Fruit fly (Drosophila melanogaster) whole organism, prepupa: ENCODE data around the gene esg.

Experiments
- CG10631 ChIP-seq: fragments of 200-800 bp; sonication (Bioruptor generic); optimal IDR thresholded peaks from 2 replicates; lab custom pipeline; 2016; ENCODE audit warnings: missing biosample characterization, missing genetic modification characterization
- CG11902 ChIP-seq: fragments of 200-800 bp; sonication (Bioruptor generic); optimal IDR thresholded peaks from 3 replicates; lab custom pipeline; 2016; ENCODE audit warnings: missing biosample characterization, missing genetic modification characterization
- CG15336 ChIP-seq: fragments of 200-800 bp; sonication (Bioruptor generic); IDR thresholded peaks from 2 replicates; pipeline ENCODE4 v1.3.6; 2022; ENCODE audit warnings: missing biosample characterization, missing genetic modification characterization
- CG1621 ChIP-seq: fragments of 200-800 bp; sonication (Bioruptor generic); optimal IDR thresholded peaks from 3 replicates; lab custom pipeline; 2018; ENCODE audit warnings: missing biosample characterization, mild to moderate bottlenecking, missing genetic modification characterization
- CG16779 ChIP-seq: fragments of 200-800 bp; sonication (Bioruptor generic); optimal IDR thresholded peaks from 3 replicates; lab custom pipeline; 2017; ENCODE audit warnings: missing biosample characterization, mild to moderate bottlenecking, missing genetic modification characterization
- CG3032 ChIP-seq: fragments of 200-800 bp; optimal IDR thresholded peaks from 2 replicates; lab custom pipeline; 2019; ENCODE audit warnings: missing biosample characterization, mild to moderate bottlenecking, missing genetic modification characterization, moderate library complexity
- CG31627 ChIP-seq: fragments of 200-800 bp; sonication (Bioruptor generic); optimal IDR thresholded peaks from 3 replicates; lab custom pipeline; 2016; ENCODE audit warnings: missing biosample characterization, missing genetic modification characterization
- CG32006 ChIP-seq: fragments of 200-800 bp; sonication (Bioruptor generic); optimal IDR thresholded peaks from 3 replicates; lab custom pipeline; 2017; ENCODE audit warnings: missing biosample characterization, mild to moderate bottlenecking, missing genetic modification characterization
- CG34406 ChIP-seq: fragments of 200-800 bp; sonication (Bioruptor generic); optimal IDR thresholded peaks from 3 replicates; lab custom pipeline; 2016; ENCODE audit warnings: missing biosample characterization, missing genetic modification characterization
- CG4318 ChIP-seq: fragments of 200-800 bp; sonication (Bioruptor generic); optimal IDR thresholded peaks from 3 replicates; lab custom pipeline; 2017; ENCODE audit warnings: missing biosample characterization, mild to moderate bottlenecking, missing genetic modification characterization
- CG6163 ChIP-seq: fragments of 200-800 bp; sonication (Bioruptor generic); IDR thresholded peaks from 3 replicates; pipeline ENCODE4 v1.3.6; 2022; ENCODE audit warnings: missing biosample characterization, missing genetic modification characterization
- CG6276 ChIP-seq: fragments of 200-800 bp; sonication (Bioruptor generic); optimal IDR thresholded peaks from 2 replicates; lab custom pipeline; 2017; ENCODE audit warnings: missing biosample characterization, mild to moderate bottlenecking, missing genetic modification characterization
- CG6808 ChIP-seq: fragments of 200-800 bp; sonication (Bioruptor generic); optimal IDR thresholded peaks from 3 replicates; lab custom pipeline; 2017; ENCODE audit warnings: missing biosample characterization, missing genetic modification characterization, mild to moderate bottlenecking, moderate library complexity, missing genetic modification reagents
- CG6854 ChIP-seq: fragments of 200-800 bp; sonication (Bioruptor generic); optimal IDR thresholded peaks from 2 replicates; lab custom pipeline; 2017; ENCODE audit warnings: missing biosample characterization, mild to moderate bottlenecking, missing genetic modification characterization
- CG7368 ChIP-seq: fragments of 200-800 bp; sonication (Bioruptor generic); optimal IDR thresholded peaks from 3 replicates; lab custom pipeline; 2016; ENCODE audit warnings: missing biosample characterization, missing genetic modification characterization
- CG8319 ChIP-seq: fragments of 200-800 bp; sonication (Bioruptor generic); optimal IDR thresholded peaks from 3 replicates; lab custom pipeline; 2016; ENCODE audit warnings: missing biosample characterization, missing genetic modification characterization
- Eip75B ChIP-seq: fragments of 200-800 bp; sonication (Bioruptor generic); optimal IDR thresholded peaks from 3 replicates; lab custom pipeline; 2016; ENCODE audit warnings: missing biosample characterization, missing genetic modification characterization
- Eip78C ChIP-seq: fragments of 200-800 bp; sonication (Bioruptor generic); peaks from one replicate; lab custom pipeline; 2016; ENCODE audit warnings: missing biosample characterization, missing genetic modification characterization
- Eip93F ChIP-seq: fragments of 200-800 bp; sonication (Bioruptor generic); optimal IDR thresholded peaks from 2 replicates; lab custom pipeline; 2016; ENCODE audit warnings: missing biosample characterization, mild to moderate bottlenecking, missing genetic modification characterization
- Ets96B ChIP-seq: fragments of 200-800 bp; optimal IDR thresholded peaks from 2 replicates; lab custom pipeline; 2019; ENCODE audit warnings: missing biosample characterization, mild to moderate bottlenecking, missing genetic modification characterization, moderate library complexity
- Gug ChIP-seq: fragments of 200-800 bp; sonication (Bioruptor generic); IDR thresholded peaks from 2 replicates; pipeline ENCODE4 v1.3.6; 2022; ENCODE audit warnings: missing biosample characterization, missing genetic modification characterization
- Hr38 ChIP-seq: sonication (Bioruptor generic); optimal IDR thresholded peaks from 2 replicates; lab custom pipeline; 2016; ENCODE audit warnings: missing biosample characterization, missing genetic modification characterization
- Hr4 ChIP-seq: fragments of 200-800 bp; sonication (Bioruptor generic); optimal IDR thresholded peaks from 3 replicates; lab custom pipeline; 2016; ENCODE audit warnings: missing biosample characterization, missing genetic modification characterization
- Smox ChIP-seq: fragments of 200-800 bp; sonication (Bioruptor generic); optimal IDR thresholded peaks from 3 replicates; lab custom pipeline; 2016; ENCODE audit warnings: missing biosample characterization, missing genetic modification characterization
- Sox15 ChIP-seq: fragments of 200-800 bp; sonication (Bioruptor generic); optimal IDR thresholded peaks from 3 replicates; lab custom pipeline; 2016; ENCODE audit warnings: missing biosample characterization, missing genetic modification characterization
- achi ChIP-seq: fragments of 200-800 bp; sonication (Bioruptor generic); optimal IDR thresholded peaks from 3 replicates; lab custom pipeline; 2016; ENCODE audit warnings: missing biosample characterization, missing genetic modification characterization
- acj6 ChIP-seq: fragments of 200-800 bp; sonication (Bioruptor generic); optimal IDR thresholded peaks from 3 replicates; lab custom pipeline; 2016; ENCODE audit warnings: missing biosample characterization, missing genetic modification characterization
- cyc ChIP-seq: fragments of 200-800 bp; sonication (Bioruptor generic); optimal IDR thresholded peaks from 3 replicates; lab custom pipeline; 2016; ENCODE audit warnings: missing biosample characterization, missing genetic modification characterization
- dac ChIP-seq: fragments of 200-800 bp; sonication (Bioruptor generic); optimal IDR thresholded peaks from 2 replicates; lab custom pipeline; 2017; ENCODE audit warnings: missing biosample characterization, mild to moderate bottlenecking, missing genetic modification characterization
- dsx ChIP-seq: fragments of 200-800 bp; optimal IDR thresholded peaks from 3 replicates; lab custom pipeline; 2019; ENCODE audit warnings: missing biosample characterization, mild to moderate bottlenecking, missing genetic modification characterization, moderate library complexity; ENCODE audit not compliant: poor library complexity, severe bottlenecking
- eg ChIP-seq: fragments of 200-800 bp; sonication (Bioruptor generic); IDR thresholded peaks from 3 replicates; pipeline ENCODE4 v1.3.6; 2022; ENCODE audit warnings: missing biosample characterization, missing genetic modification characterization
- esn ChIP-seq: fragments of 200-800 bp; sonication (Bioruptor generic); optimal IDR thresholded peaks from 2 replicates; lab custom pipeline; 2016; ENCODE audit warnings: missing biosample characterization, mild to moderate bottlenecking, missing genetic modification characterization, moderate library complexity
- fd85E ChIP-seq: fragments of 200-800 bp; sonication (Bioruptor generic); optimal IDR thresholded peaks from 3 replicates; lab custom pipeline; 2016; ENCODE audit warnings: missing biosample characterization, missing genetic modification characterization
- fkh ChIP-seq: fragments of 200-800 bp; sonication (Bioruptor generic); optimal IDR thresholded peaks from 3 replicates; lab custom pipeline; 2017; ENCODE audit warnings: missing biosample characterization, mild to moderate bottlenecking, missing genetic modification characterization, moderate library complexity
- lz ChIP-seq: fragments of 200-800 bp; sonication (Bioruptor generic); optimal IDR thresholded peaks from 3 replicates; lab custom pipeline; 2016; ENCODE audit warnings: missing biosample characterization, missing genetic modification characterization
- net ChIP-seq: fragments of 200-800 bp; sonication (Bioruptor generic); optimal IDR thresholded peaks from 3 replicates; lab custom pipeline; 2016; ENCODE audit warnings: missing biosample characterization, missing genetic modification characterization
- salr ChIP-seq, 2 experiments: fragments of 200-800 bp; sonication (Bioruptor generic); optimal IDR thresholded peaks; 3 replicates each; lab custom pipeline; 2016 to 2018; ENCODE audit warnings: missing biosample characterization in 2 of 2, missing genetic modification characterization in 2 of 2, mild to moderate bottlenecking in 1 of 2
- spab ChIP-seq: fragments of 200-800 bp; sonication (Bioruptor generic); optimal IDR thresholded peaks from 2 replicates; lab custom pipeline; 2017; ENCODE audit warnings: missing biosample characterization, mild to moderate bottlenecking, missing genetic modification characterization, missing genetic modification reagents
- ss ChIP-seq, 2 experiments: fragments of 200-800 bp; sonication (Bioruptor generic); optimal IDR thresholded peaks; 2 replicates in 1 of 2; 3 replicates in 1 of 2; lab custom pipeline; 2017 to 2018; ENCODE audit warnings: mild to moderate bottlenecking in 2 of 2, missing biosample characterization in 2 of 2, missing genetic modification characterization in 2 of 2, moderate library complexity in 1 of 2
- svp ChIP-seq: fragments of 200-800 bp; sonication (Bioruptor generic); peaks from one replicate; lab custom pipeline; 2016; ENCODE audit warnings: missing biosample characterization, missing genetic modification characterization
- topi ChIP-seq: fragments of 200-800 bp; sonication (Bioruptor generic); optimal IDR thresholded peaks from 3 replicates; lab custom pipeline; 2016; ENCODE audit warnings: missing biosample characterization, missing genetic modification characterization
- vri ChIP-seq: fragments of 200-800 bp; sonication (Bioruptor generic); optimal IDR thresholded peaks from 3 replicates; lab custom pipeline; 2016; ENCODE audit warnings: missing biosample characterization, mild to moderate bottlenecking, missing genetic modification characterization

esg gene

DNA sequence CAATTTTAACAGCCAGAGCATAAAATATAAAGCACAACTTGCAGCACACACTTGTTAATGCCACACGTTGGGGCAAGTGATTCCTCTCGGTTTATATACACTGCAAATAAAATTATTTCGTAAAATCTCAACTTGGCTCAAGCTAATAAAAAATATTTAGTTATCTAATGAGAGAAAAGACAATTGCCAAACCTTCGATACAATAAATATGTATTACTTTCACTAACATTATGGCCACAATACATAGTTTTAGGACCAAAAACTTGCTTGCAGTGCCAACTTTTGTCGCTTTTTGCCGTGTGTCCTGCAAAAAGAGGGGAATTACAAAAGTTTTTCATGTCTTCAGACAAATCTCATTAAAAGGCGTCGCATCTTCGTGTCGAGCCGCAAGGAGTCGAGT is 4.3 kb upstream of the esg start (continued):
- TF ChIP-seq fkh (GFP tag; lab: Kevin White, UChicago): no peak
- peak; percentile 62 for TF ChIP-seq CG31627 (GFP tag; lab: Kevin White, UChicago)
- TF ChIP-seq CG34406 (GFP tag; lab: Kevin White, UChicago): no peak
- TF ChIP-seq achi (GFP tag; lab: Kevin White, UChicago): peak; percentile 22
- no peak for TF ChIP-seq ss (GFP tag; optimal IDR thresholded peaks at IDR 0.05; lab: Kevin White, UChicago)
- no peak for TF ChIP-seq Gug (GFP tag; lab: Robert Waterston, UW)
- TF ChIP-seq CG7368 (GFP tag; lab: Kevin White, UChicago): no peak
- TF ChIP-seq Eip75B: no peak
- TF ChIP-seq topi (GFP tag; lab: Kevin White, UChicago): peak; percentile 58
- TF ChIP-seq Ets96B (tag; lab: Kevin White, UChicago): peak; percentile 21
- peak; percentile 28 for TF ChIP-seq acj6 (GFP tag; lab: Kevin White, UChicago)
- TF ChIP-seq CG6276 (GFP tag; lab: Kevin White, UChicago): no peak
- peak; percentile 67 for TF ChIP-seq esn (GFP tag; lab: Kevin White, UChicago)
- TF ChIP-seq Eip93F: no peak
- TF ChIP-seq CG16779 (tag; lab: Kevin White, UChicago): no peak
- TF ChIP-seq lz: peak; percentile 50
- peak; percentile 43; the same call in 2 of the 3 replicates for TF ChIP-seq CG6163 (GFP tag; lab: Robert Waterston, UW)
- TF ChIP-seq Hr38 (GFP tag; lab: Kevin White, UChicago): no peak
- no peak for TF ChIP-seq salr (GFP tag; optimal IDR thresholded peaks at IDR 0.05; lab: Kevin White, UChicago)
- peak; percentile 30 for TF ChIP-seq CG3032
- TF ChIP-seq cyc (GFP tag; lab: Kevin White, UChicago): peak; percentile 39
- no peak for TF ChIP-seq fd85E
- TF ChIP-seq, all 60 proteins: peak for 27

DNA sequence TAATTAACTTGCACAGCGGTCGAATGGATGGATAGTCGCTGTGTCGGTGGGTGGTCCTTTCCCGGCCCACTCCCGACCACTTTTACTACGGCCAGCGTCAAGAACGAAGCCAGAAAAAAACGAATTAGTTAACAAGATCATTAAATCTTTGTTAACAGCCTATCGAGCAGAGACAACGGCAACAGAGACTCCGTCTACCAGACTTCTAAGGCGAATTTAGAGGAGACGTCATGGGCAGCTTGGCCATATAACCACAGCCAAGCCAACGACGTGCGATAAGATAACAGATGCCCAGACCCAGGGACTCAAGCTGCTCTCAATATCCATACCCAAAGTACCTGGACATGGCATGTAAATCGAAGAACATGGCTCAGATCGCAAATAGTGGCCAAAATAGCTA is 3.0 kb upstream of the esg start:
- no peak for TF ChIP-seq vri (GFP tag; lab: Kevin White, UChicago)
- no peak for TF ChIP-seq Eip78C (GFP tag; lab: Kevin White, UChicago)
- no peak for TF ChIP-seq Sox15 (GFP tag; lab: Kevin White, UChicago)
- TF ChIP-seq eg (GFP tag; lab: Robert Waterston, UW): no peak
- no peak for TF ChIP-seq Hr4 (GFP tag; lab: Kevin White, UChicago)

DNA sequence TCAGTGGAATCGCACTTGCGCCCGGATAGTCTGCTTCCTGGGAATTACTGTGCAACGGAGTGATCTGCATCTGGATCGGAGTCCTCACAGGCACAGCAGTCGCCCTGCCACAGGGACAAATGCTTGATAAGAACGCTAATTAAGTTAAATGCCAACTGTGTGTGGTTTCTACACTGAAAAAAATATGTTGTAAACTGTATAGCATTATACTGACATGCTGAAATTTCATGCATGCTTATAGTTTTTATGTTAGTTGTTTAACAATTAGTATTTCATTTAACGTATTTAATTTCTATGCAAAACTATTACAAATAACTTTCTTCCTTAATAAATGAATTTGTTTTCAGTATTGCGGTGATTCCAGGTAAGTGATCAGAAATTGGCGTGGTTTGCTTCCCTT is 2.3 kb upstream of the esg start:
- TF ChIP-seq svp (GFP tag; lab: Kevin White, UChicago) (peak; percentile 26), esn (GFP tag; lab: Kevin White, UChicago) (no peak)

DNA sequence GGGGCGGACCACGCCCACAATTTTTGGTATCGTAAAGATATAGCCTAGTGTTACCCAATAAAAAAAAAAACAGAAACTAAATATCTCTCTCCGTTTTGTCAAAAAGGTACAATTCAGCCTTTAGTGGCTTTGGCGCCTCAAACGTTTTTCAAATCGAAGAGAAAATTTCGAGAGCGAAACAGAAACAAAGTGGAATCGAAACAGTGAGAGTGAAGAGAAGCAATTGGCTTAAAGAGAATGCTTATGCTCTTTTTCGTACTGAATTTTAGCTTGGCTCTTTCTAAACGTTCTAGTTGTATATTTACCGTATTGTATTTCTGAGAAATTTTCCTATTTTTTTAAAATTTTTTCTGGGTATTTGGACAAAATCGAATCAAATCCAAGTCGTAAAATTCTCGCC is 1.1 kb upstream of the esg start:
- TF ChIP-seq fd85E: no peak
- no peak for TF ChIP-seq svp (GFP tag; lab: Kevin White, UChicago)
- TF ChIP-seq Ets96B (tag; lab: Kevin White, UChicago): no peak
- no peak for TF ChIP-seq Eip93F
- TF ChIP-seq dsx (GFP tag; lab: Kevin White, UChicago): no peak
- no peak for TF ChIP-seq Gug (GFP tag; lab: Robert Waterston, UW)
- no peak for TF ChIP-seq CG31627 (GFP tag; lab: Kevin White, UChicago)

DNA sequence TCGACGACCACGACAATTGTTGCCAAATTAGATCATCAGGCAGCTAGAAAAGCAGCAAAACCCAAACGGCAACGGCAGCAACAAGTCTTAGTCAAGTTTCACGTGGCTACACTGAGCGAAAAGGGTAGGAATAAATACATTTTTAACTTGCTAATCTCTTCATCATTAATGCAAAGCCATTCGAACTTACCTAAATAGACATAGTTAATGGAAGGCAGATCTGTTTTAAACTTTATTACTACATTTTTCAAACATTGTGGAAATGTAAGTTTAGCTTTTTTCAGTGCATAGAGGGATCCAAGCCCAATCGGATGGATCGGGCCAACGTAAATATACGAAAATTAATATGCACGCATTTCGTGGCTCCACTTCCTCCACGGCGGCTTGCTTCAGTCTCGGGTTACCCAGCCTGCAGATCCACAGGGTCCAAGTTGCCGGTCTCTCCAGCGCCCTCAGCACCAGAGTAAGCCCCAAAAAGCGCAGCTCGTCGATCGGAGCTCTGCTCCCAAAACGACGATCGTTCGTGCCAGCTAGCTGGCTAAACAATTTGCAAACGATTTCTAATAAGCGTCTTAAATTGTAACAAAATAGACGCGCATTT is 3.7 kb downstream of the esg start:
- TF ChIP-seq CG15336: peak; percentile 39; the same call in 1 of the 2 replicates
- TF ChIP-seq CG6854 (GFP tag; lab: Kevin White, UChicago): no peak
- TF ChIP-seq CG10631 (GFP tag; lab: Kevin White, UChicago): peak; percentile 45
- peak; percentile 61 for TF ChIP-seq Eip78C (GFP tag; lab: Kevin White, UChicago)
- no peak for TF ChIP-seq Hr38 (GFP tag; lab: Kevin White, UChicago)
- peak; percentile 32 for TF ChIP-seq CG3032
- no peak for TF ChIP-seq CG7368 (GFP tag; lab: Kevin White, UChicago)
- peak; percentile 19 for TF ChIP-seq CG32006 (GFP tag; lab: Kevin White, UChicago)
- no peak for TF ChIP-seq dac (GFP tag; lab: Kevin White, UChicago)
- TF ChIP-seq CG6163 (GFP tag; lab: Robert Waterston, UW): peak; percentile 65; the same call in 1 of the 3 replicates
- no peak for TF ChIP-seq Smox (GFP tag; lab: Kevin White, UChicago)
- TF ChIP-seq fkh (GFP tag; lab: Kevin White, UChicago): no peak
- no peak for TF ChIP-seq fd85E
- TF ChIP-seq esn (GFP tag; lab: Kevin White, UChicago): peak; percentile 34
- no peak for TF ChIP-seq CG1621 (tag; lab: Kevin White, UChicago)
- no peak for TF ChIP-seq CG8319 (GFP tag; lab: Kevin White, UChicago)
- TF ChIP-seq vri (GFP tag; lab: Kevin White, UChicago): no peak
- no peak for TF ChIP-seq CG6808 (GFP tag; lab: Kevin White, UChicago)
- peak; percentile 17 for TF ChIP-seq net (GFP tag; lab: Kevin White, UChicago)
- TF ChIP-seq spab: no peak
- no peak for TF ChIP-seq CG11902 (GFP tag; lab: Kevin White, UChicago)
- no peak for TF ChIP-seq CG4318 (GFP tag; lab: Kevin White, UChicago)
- TF ChIP-seq Gug (GFP tag; lab: Robert Waterston, UW): no peak
